Fruit fly (Drosophila melanogaster) whole organism, embryonic: ENCODE data around the gene MICAL-like.

Source experiments
- Antp ChIP-seq: fragments of 200-800 bp; sonication (Bioruptor generic); optimal IDR thresholded peaks from 3 replicates; lab custom pipeline; 2016; ENCODE audit warnings: missing biosample characterization, missing genetic modification characterization
- CG1024 ChIP-seq: fragments of 200-800 bp; sonication (Bioruptor generic); IDR thresholded peaks from 2 replicates; pipeline ENCODE4 v1.3.6; 2022; ENCODE audit warnings: missing biosample characterization, missing genetic modification characterization
- CG11456 ChIP-seq: fragments of 200-800 bp; sonication (Bioruptor generic); IDR thresholded peaks from 3 replicates; pipeline ENCODE4 v1.3.6; 2022; ENCODE audit warnings: missing biosample characterization, missing genetic modification characterization
- CG12104 ChIP-seq: fragments of 200-800 bp; sonication (Bioruptor generic); optimal IDR thresholded peaks from 3 replicates; lab custom pipeline; 2016; ENCODE audit warnings: missing biosample characterization, missing genetic modification characterization
- CG12942 ChIP-seq: fragments of 200-800 bp; sonication (Bioruptor generic); optimal IDR thresholded peaks from 3 replicates; lab custom pipeline; 2016; ENCODE audit warnings: missing biosample characterization, missing genetic modification characterization
- CG13424 ChIP-seq: fragments of 200-800 bp; sonication (Bioruptor generic); optimal IDR thresholded peaks from 2 replicates; lab custom pipeline; 2019; ENCODE audit warnings: missing biosample characterization, mild to moderate bottlenecking, missing genetic modification characterization, moderate library complexity
- CG14710 ChIP-seq: fragments of 200-800 bp; sonication (Bioruptor generic); optimal IDR thresholded peaks from 3 replicates; lab custom pipeline; 2019; ENCODE audit warnings: missing biosample characterization, mild to moderate bottlenecking, missing genetic modification characterization, moderate library complexity
- CG1529 ChIP-seq: fragments of 200-800 bp; sonication (Bioruptor generic); optimal IDR thresholded peaks from 3 replicates; lab custom pipeline; 2018; ENCODE audit warnings: missing biosample characterization, missing genetic modification characterization
- CG2129 ChIP-seq: fragments of 200-800 bp; sonication (Bioruptor generic); IDR thresholded peaks from 2 replicates; pipeline ENCODE4 v1.3.6; 2022; ENCODE audit warnings: missing biosample characterization, missing genetic modification characterization; ENCODE audit not compliant: partially characterized antibody
- CG2199 ChIP-seq: fragments of 200-800 bp; sonication (Bioruptor generic); IDR thresholded peaks from 3 replicates; pipeline ENCODE4 v1.3.6; 2022; ENCODE audit warnings: missing biosample characterization, missing genetic modification characterization
- CG2678 ChIP-seq: fragments of 200-800 bp; sonication (Bioruptor generic); optimal IDR thresholded peaks from 3 replicates; lab custom pipeline; 2019; ENCODE audit warnings: missing biosample characterization, mild to moderate bottlenecking, missing genetic modification characterization, moderate library complexity
- CG2875 ChIP-seq: fragments of 200-800 bp; sonication (Bioruptor generic); optimal IDR thresholded peaks from 2 replicates; lab custom pipeline; 2017; ENCODE audit warnings: missing biosample characterization, mild to moderate bottlenecking, missing genetic modification characterization, missing genetic modification reagents
- CG30431 ChIP-seq: fragments of 200-800 bp; sonication (Bioruptor generic); optimal IDR thresholded peaks from 2 replicates; lab custom pipeline; 2017; ENCODE audit warnings: missing biosample characterization, missing genetic modification characterization
- CG4360 ChIP-seq: fragments of 200-800 bp; sonication (Bioruptor generic); IDR thresholded peaks from 2 replicates; pipeline ENCODE4 v1.3.6; 2022; ENCODE audit warnings: missing biosample characterization, missing genetic modification characterization
- CG43689 ChIP-seq: fragments of 200-800 bp; sonication (Bioruptor generic); IDR thresholded peaks from 2 replicates; pipeline ENCODE4 v1.3.6; 2022; ENCODE audit warnings: missing biosample characterization, missing genetic modification characterization
- CG6854 ChIP-seq: fragments of 200-800 bp; sonication (Bioruptor generic); optimal IDR thresholded peaks from 3 replicates; lab custom pipeline; 2017; ENCODE audit warnings: missing biosample characterization, mild to moderate bottlenecking, missing genetic modification characterization
- CG7745 ChIP-seq: fragments of 200-800 bp; sonication (Bioruptor generic); optimal IDR thresholded peaks from 2 replicates; lab custom pipeline; 2018; ENCODE audit warnings: missing biosample characterization, mild to moderate bottlenecking, missing genetic modification characterization, moderate library complexity
- CG7839 ChIP-seq: fragments of 200-800 bp; sonication (Bioruptor generic); optimal IDR thresholded peaks from 3 replicates; lab custom pipeline; 2018; ENCODE audit warnings: missing biosample characterization, mild to moderate bottlenecking, missing genetic modification characterization, moderate library complexity
- CG8281 ChIP-seq: fragments of 200-800 bp; sonication (Bioruptor generic); optimal IDR thresholded peaks from 2 replicates; lab custom pipeline; 2018; ENCODE audit warnings: missing biosample characterization, mild to moderate bottlenecking, missing genetic modification characterization, moderate library complexity
- CG8359 ChIP-seq: fragments of 200-800 bp; sonication (Bioruptor generic); optimal IDR thresholded peaks from 2 replicates; lab custom pipeline; 2017; ENCODE audit warnings: missing biosample characterization, mild to moderate bottlenecking, missing genetic modification characterization, borderline replicate concordance
- CG8478 ChIP-seq: fragments of >200 bp; optimal IDR thresholded peaks from 2 replicates; lab custom pipeline; 2018
- CG8924 ChIP-seq: fragments of 200-800 bp; optimal IDR thresholded peaks from 3 replicates; lab custom pipeline; 2019; ENCODE audit warnings: missing biosample characterization, mild to moderate bottlenecking, missing genetic modification characterization, moderate library complexity
- CG9932 ChIP-seq: fragments of 200-800 bp; sonication (Bioruptor generic); IDR thresholded peaks from 2 replicates; pipeline ENCODE4 v1.3.6; 2022; ENCODE audit warnings: missing biosample characterization, missing genetic modification characterization
- CTCF ChIP-seq: fragments of 200-800 bp; sonication (Bioruptor generic); optimal IDR thresholded peaks from 2 replicates; lab custom pipeline; 2017; ENCODE audit warnings: missing biosample characterization, mild to moderate bottlenecking, missing genetic modification characterization, moderate library complexity
- CoRest ChIP-seq: fragments of 200-800 bp; sonication (Bioruptor generic); optimal IDR thresholded peaks from 3 replicates; lab custom pipeline; 2018; ENCODE audit warnings: missing biosample characterization, mild to moderate bottlenecking, missing genetic modification characterization, moderate library complexity
- Gug ChIP-seq: fragments of 200-800 bp; sonication (Bioruptor generic); IDR thresholded peaks from 4 replicates; pipeline ENCODE4 v1.3.6; 2022; ENCODE audit warnings: missing biosample characterization, missing genetic modification characterization
- HHEX ChIP-seq: fragments of 200-800 bp; sonication (Bioruptor generic); optimal IDR thresholded peaks from 3 replicates; lab custom pipeline; 2017; ENCODE audit warnings: missing biosample characterization, mild to moderate bottlenecking, missing genetic modification characterization, missing genetic modification reagents
- Nf-YB ChIP-seq: fragments of 200-800 bp; sonication (Bioruptor generic); optimal IDR thresholded peaks from 3 replicates; lab custom pipeline; 2019; ENCODE audit warnings: missing biosample characterization, mild to moderate bottlenecking, missing genetic modification characterization, moderate library complexity
- Pdp1 ChIP-seq, 2 experiments: fragments of 200-800 bp; sonication (Bioruptor generic); optimal IDR thresholded peaks; 3 replicates each; lab custom pipeline; 2016; ENCODE audit warnings: missing biosample characterization in 2 of 2, missing genetic modification characterization in 2 of 2, mild to moderate bottlenecking in 1 of 2, moderate library complexity in 1 of 2
- Side ChIP-seq: fragments of 200-800 bp; sonication (Bioruptor generic); optimal IDR thresholded peaks from 2 replicates; lab custom pipeline; 2016; ENCODE audit warnings: missing biosample characterization, missing genetic modification characterization
- Sry-δ ChIP-seq: fragments of 200-800 bp; sonication (Bioruptor generic); optimal IDR thresholded peaks from 2 replicates; lab custom pipeline; 2016; ENCODE audit warnings: missing biosample characterization, missing genetic modification characterization
- Xbp1 ChIP-seq: fragments of 200-800 bp; sonication (Bioruptor generic); optimal IDR thresholded peaks from 3 replicates; lab custom pipeline; 2016; ENCODE audit warnings: missing biosample characterization, mild to moderate bottlenecking, missing genetic modification characterization
- abd-A ChIP-seq: fragments of 200-800 bp; sonication (Bioruptor generic); optimal IDR thresholded peaks from 3 replicates; lab custom pipeline; 2019; ENCODE audit warnings: missing biosample characterization, mild to moderate bottlenecking, missing genetic modification characterization, moderate library complexity
- ac ChIP-seq: fragments of 200-800 bp; sonication (Bioruptor generic); optimal IDR thresholded peaks from 3 replicates; lab custom pipeline; 2017; ENCODE audit warnings: missing biosample characterization, mild to moderate bottlenecking, missing genetic modification characterization
- ato ChIP-seq: fragments of 200-800 bp; sonication (Bioruptor generic); IDR thresholded peaks from 2 replicates; pipeline ENCODE4 v1.3.6; 2022; ENCODE audit warnings: missing biosample characterization, missing genetic modification characterization; ENCODE audit not compliant: partially characterized antibody
- bbx ChIP-seq: fragments of 200-800 bp; sonication (Bioruptor generic); IDR thresholded peaks from 2 replicates; pipeline ENCODE4 v1.3.6; 2022; ENCODE audit warnings: missing biosample characterization, missing genetic modification characterization; ENCODE audit not compliant: partially characterized antibody
- bigmax ChIP-seq: fragments of 200-800 bp; sonication (Bioruptor generic); optimal IDR thresholded peaks from 2 replicates; lab custom pipeline; 2018; ENCODE audit warnings: missing biosample characterization, mild to moderate bottlenecking, missing genetic modification characterization
- crp ChIP-seq, 2 experiments: fragments of 200-800 bp; sonication (Bioruptor generic); optimal IDR thresholded peaks; 2 replicates in 1 of 2; 3 replicates in 1 of 2; lab custom pipeline; 2017; ENCODE audit warnings: missing biosample characterization in 2 of 2, missing genetic modification characterization in 2 of 2, mild to moderate bottlenecking in 1 of 2, moderate library complexity in 1 of 2
- disco-r ChIP-seq: fragments of 200-800 bp; sonication (Bioruptor generic); optimal IDR thresholded peaks from 2 replicates; lab custom pipeline; 2016; ENCODE audit warnings: missing biosample characterization, missing genetic modification characterization
- dm ChIP-seq: fragments of 200-800 bp; sonication (Bioruptor generic); optimal IDR thresholded peaks from 3 replicates; lab custom pipeline; 2016; ENCODE audit warnings: missing biosample characterization, missing genetic modification characterization
- ems ChIP-seq: fragments of 200-800 bp; sonication (Bioruptor generic); optimal IDR thresholded peaks from 3 replicates; lab custom pipeline; 2016; ENCODE audit warnings: missing biosample characterization, missing genetic modification characterization
- grau ChIP-seq: fragments of 200-800 bp; optimal IDR thresholded peaks from 3 replicates; lab custom pipeline; 2019; ENCODE audit warnings: missing biosample characterization, mild to moderate bottlenecking, missing genetic modification characterization, moderate library complexity
- ind ChIP-seq: fragments of 200-800 bp; sonication (Bioruptor generic); optimal IDR thresholded peaks from 3 replicates; lab custom pipeline; 2016; ENCODE audit warnings: missing biosample characterization, missing genetic modification characterization
- lmd ChIP-seq: fragments of 200-800 bp; sonication (Bioruptor generic); IDR thresholded peaks from 2 replicates; pipeline ENCODE4 v1.3.6; 2022; ENCODE audit warnings: missing biosample characterization, missing genetic modification characterization
- mld ChIP-seq: fragments of 200-800 bp; sonication (Bioruptor generic); IDR thresholded peaks from 3 replicates; pipeline ENCODE4 v1.3.6; 2022; ENCODE audit warnings: missing biosample characterization, missing genetic modification characterization; ENCODE audit not compliant: partially characterized antibody
- onecut ChIP-seq: fragments of 200-800 bp; sonication (Bioruptor generic); IDR thresholded peaks from 2 replicates; pipeline ENCODE4 v1.3.6; 2022; ENCODE audit warnings: missing biosample characterization, missing genetic modification characterization
- sens-2 ChIP-seq: fragments of 200-800 bp; sonication (Bioruptor generic); IDR thresholded peaks from 2 replicates; pipeline ENCODE4 v1.3.6; 2022; ENCODE audit warnings: missing biosample characterization, missing genetic modification characterization
- tio ChIP-seq: fragments of 200-800 bp; sonication (Bioruptor generic); optimal IDR thresholded peaks from 2 replicates; lab custom pipeline; 2017; ENCODE audit warnings: missing biosample characterization, missing genetic modification characterization, inconsistent platforms
- usp ChIP-seq: fragments of >200 bp; optimal IDR thresholded peaks from 2 replicates; lab custom pipeline; 2017; ENCODE audit warnings: missing biosample characterization, missing genetic modification characterization

Gene MICAL-like

dm6 chr3L:13032085-13032914, 17.2 kb upstream of the MICAL-like start (continued):
- TF ChIP-seq CG8924 (tag; lab: Kevin White, UChicago) (peak; percentile 18), usp (GFP tag; lab: Kevin White, UChicago) (no peak), CG14710 (tag; lab: Kevin White, UChicago) (peak; percentile 49), CG6854 (GFP tag; lab: Kevin White, UChicago) (no peak), Sry-δ (GFP tag; lab: Kevin White, UChicago) (peak; percentile 23), CG9932 (GFP tag; lab: Robert Waterston, UW) (0 out of 2 replicates have a peak, but pooled peaks have one; percentile 5), CG12104 (GFP tag; lab: Kevin White, UChicago) (no peak), CG2678 (tag; lab: Kevin White, UChicago) (peak; percentile 42), ems (no peak), tio (peak; percentile 9), sens-2 (GFP tag; lab: Robert Waterston, UW) (0 out of 2 replicates have a peak, but pooled peaks have one; percentile 29), abd-A (tag; lab: Kevin White, UChicago) (peak; percentile 80), disco-r (no peak), grau (tag; lab: Kevin White, UChicago) (peak; percentile 40), bbx (GFP tag; lab: Robert Waterston, UW) (0 out of 2 replicates have a peak, but pooled peaks have one; percentile 26), CG8281 (peak; percentile 32), CG11456 (GFP tag; lab: Robert Waterston, UW) (no peak), ato (GFP tag; lab: Robert Waterston, UW) (no peak), crp (GFP tag; optimal IDR thresholded peaks at IDR 0.05; lab: Kevin White, UChicago) (no peak), HHEX (GFP tag; lab: Kevin White, UChicago) (no peak), ac (no peak), CG8359 (GFP tag; lab: Kevin White, UChicago) (no peak), Xbp1 (GFP tag; lab: Kevin White, UChicago) (no peak), CG1024 (GFP tag; lab: Robert Waterston, UW) (0 out of 2 replicates have a peak, but pooled peaks have one; percentile 5), onecut (GFP tag; lab: Robert Waterston, UW) (0 out of 2 replicates have a peak, but pooled peaks have one; percentile 24), ind (peak; percentile 6), Antp (GFP tag; lab: Kevin White, UChicago) (no peak), CG7745 (tag; lab: Kevin White, UChicago) (peak; percentile 69), CG8478 (lab: Kevin White, UChicago) (no peak), CTCF (GFP tag; lab: Kevin White, UChicago) (peak; percentile 11), Side (no peak), CG1529 (GFP tag; lab: Kevin White, UChicago) (peak; percentile 29), CG2199 (GFP tag; lab: Robert Waterston, UW) (peak; percentile 73; the same call in 1 of the 3 replicates), CoRest (tag; lab: Kevin White, UChicago) (peak; percentile 30), CG12942 (GFP tag; lab: Kevin White, UChicago) (no peak), CG7839 (tag; lab: Kevin White, UChicago) (peak; percentile 42), Nf-YB (peak; percentile 13), CG43689 (GFP tag; lab: Robert Waterston, UW) (0 out of 2 replicates have a peak, but pooled peaks have one; percentile 3), CG13424 (tag; lab: Kevin White, UChicago) (peak; percentile 10), CG2129 (GFP tag; lab: Robert Waterston, UW) (no peak; the same call in 1 of the 2 replicates), Gug (GFP tag; lab: Robert Waterston, UW) (no peak), Pdp1 (GFP tag; optimal IDR thresholded peaks at IDR 0.05; lab: Kevin White, UChicago) (peak in 1 of 2 experiments; percentile 9), mld (GFP tag; lab: Robert Waterston, UW) (no peak), CG2875 (GFP tag; lab: Kevin White, UChicago) (peak; percentile 2), lmd (GFP tag; lab: Robert Waterston, UW) (no peak), dm (GFP tag; lab: Kevin White, UChicago) (peak; percentile 13), bigmax (GFP tag; lab: Kevin White, UChicago) (no peak), CG4360 (GFP tag; lab: Robert Waterston, UW) (peak; percentile 84), CG30431 (GFP tag; lab: Kevin White, UChicago) (no peak)
